Worm (Caenorhabditis elegans) whole organism, L3 larva: ENCODE measurements around the gene str-220.

Experiments used
- ama-1 ChIP-seq: fragments of 150-350 bp; optimal IDR thresholded peaks from 2 replicates; lab custom pipeline; 2018
- ceh-16 ChIP-seq: sonication (generic microtip); optimal IDR thresholded peaks from 2 replicates; lab custom pipeline; 2017; ENCODE audit warnings: missing biosample characterization, missing genetic modification characterization
- ceh-28 ChIP-seq: fragments of 150-350 bp; optimal IDR thresholded peaks from 2 replicates; lab custom pipeline; 2014; ENCODE audit warnings: missing biosample characterization, missing genetic modification reagents, missing genetic modification characterization
- daf-12 ChIP-seq: fragments of 150-350 bp; optimal IDR thresholded peaks from 2 replicates; lab custom pipeline; 2014; ENCODE audit warnings: missing biosample characterization, missing genetic modification reagents, missing genetic modification characterization
- egl-27 ChIP-seq: sonication (generic microtip); optimal IDR thresholded peaks from 4 replicates; lab custom pipeline; 2017; ENCODE audit warnings: missing biosample characterization, missing genetic modification reagents, missing genetic modification characterization
- egl-5 ChIP-seq: fragments of 150-350 bp; optimal IDR thresholded peaks from 2 replicates; lab custom pipeline; 2017; ENCODE audit warnings: missing biosample characterization, missing genetic modification reagents, missing genetic modification characterization, inconsistent platforms
- elt-2 ChIP-seq: sonication (generic microtip); optimal IDR thresholded peaks from 2 replicates; lab custom pipeline; 2016; ENCODE audit warnings: missing genetic modification reagents, mild to moderate bottlenecking, missing genetic modification characterization, missing compliant biosample characterization
- fkh-10 ChIP-seq: sonication (generic microtip); optimal IDR thresholded peaks from 2 replicates; lab custom pipeline; 2017; ENCODE audit warnings: missing biosample characterization, missing genetic modification reagents, missing genetic modification characterization
- fkh-2 ChIP-seq: fragments of 150-350 bp; optimal IDR thresholded peaks from 2 replicates; lab custom pipeline; 2014; ENCODE audit warnings: missing biosample characterization, missing genetic modification reagents, missing genetic modification characterization
- fos-1 ChIP-seq: fragments of 150-350 bp; optimal IDR thresholded peaks from 2 replicates; lab custom pipeline; 2014; ENCODE audit warnings: missing biosample characterization, missing genetic modification characterization
- jun-1 ChIP-seq: fragments of 150-350 bp; optimal IDR thresholded peaks from 2 replicates; lab custom pipeline; 2014; ENCODE audit warnings: missing biosample characterization, missing genetic modification reagents, missing genetic modification characterization
- lin-15B ChIP-seq: fragments of 150-350 bp; optimal IDR thresholded peaks from 2 replicates; lab custom pipeline; 2014; ENCODE audit warnings: missing biosample characterization, missing genetic modification characterization
- lsy-12 ChIP-seq: sonication (generic microtip); optimal IDR thresholded peaks from 2 replicates; lab custom pipeline; 2016; ENCODE audit warnings: mild to moderate bottlenecking, missing genetic modification characterization, missing compliant biosample characterization
- mdl-1 ChIP-seq: fragments of 150-350 bp; optimal IDR thresholded peaks from 2 replicates; lab custom pipeline; 2014; ENCODE audit warnings: missing biosample characterization, missing genetic modification characterization
- mml-1 ChIP-seq: fragments of 150-350 bp; sonication (generic microtip); optimal IDR thresholded peaks from 3 replicates; lab custom pipeline; 2014; ENCODE audit warnings: missing biosample characterization, missing genetic modification characterization
- nhr-11 ChIP-seq: fragments of 150-350 bp; optimal IDR thresholded peaks from 2 replicates; lab custom pipeline; 2014; ENCODE audit warnings: missing biosample characterization, missing genetic modification characterization
- nhr-12 ChIP-seq: fragments of 150-350 bp; optimal IDR thresholded peaks from 2 replicates; lab custom pipeline; 2014; ENCODE audit warnings: missing biosample characterization, missing genetic modification characterization
- nhr-23 ChIP-seq: fragments of 150-350 bp; optimal IDR thresholded peaks from 2 replicates; lab custom pipeline; 2014; ENCODE audit warnings: missing biosample characterization, missing genetic modification reagents, missing genetic modification characterization
- nhr-237 ChIP-seq: fragments of 150-350 bp; optimal IDR thresholded peaks from 2 replicates; lab custom pipeline; 2014; ENCODE audit warnings: missing biosample characterization, missing genetic modification characterization
- nhr-25 ChIP-seq: sonication (generic microtip); optimal IDR thresholded peaks from 2 replicates; lab custom pipeline; 2017; ENCODE audit warnings: missing biosample characterization, missing genetic modification characterization
- nhr-28 ChIP-seq: fragments of 150-350 bp; optimal IDR thresholded peaks from 2 replicates; lab custom pipeline; 2014; ENCODE audit warnings: missing biosample characterization, missing genetic modification characterization
- nhr-43 ChIP-seq: sonication (generic microtip); optimal IDR thresholded peaks from 2 replicates; lab custom pipeline; 2016; ENCODE audit warnings: mild to moderate bottlenecking, missing genetic modification characterization, missing compliant biosample characterization; ENCODE audit not compliant: poor library complexity, severe bottlenecking
- nhr-67 ChIP-seq: fragments of 150-350 bp; optimal IDR thresholded peaks from 2 replicates; lab custom pipeline; 2014; ENCODE audit warnings: missing biosample characterization, missing genetic modification characterization
- nhr-76 ChIP-seq: fragments of 150-350 bp; sonication (generic microtip); optimal IDR thresholded peaks from 5 replicates; lab custom pipeline; 2014; ENCODE audit warnings: missing biosample characterization, missing genetic modification characterization
- nhr-77 ChIP-seq: fragments of 150-350 bp; optimal IDR thresholded peaks from 2 replicates; lab custom pipeline; 2014; ENCODE audit warnings: missing biosample characterization, missing genetic modification characterization
- pqm-1 ChIP-seq: fragments of 150-350 bp; optimal IDR thresholded peaks from 2 replicates; lab custom pipeline; 2017; ENCODE audit warnings: missing biosample characterization, missing genetic modification characterization, inconsistent platforms
- sea-2 ChIP-seq: fragments of 150-350 bp; sonication (generic microtip); optimal IDR thresholded peaks from 4 replicates; lab custom pipeline; 2014; ENCODE audit warnings: missing biosample characterization, missing genetic modification reagents, missing genetic modification characterization
- skn-1 ChIP-seq: fragments of 150-350 bp; optimal IDR thresholded peaks from 2 replicates; lab custom pipeline; 2014; ENCODE audit warnings: missing biosample characterization, missing genetic modification characterization
- snpc-4 ChIP-seq: fragments of 150-350 bp; optimal IDR thresholded peaks from 2 replicates; lab custom pipeline; 2014; ENCODE audit warnings: missing biosample characterization, missing genetic modification characterization
- tbx-2 ChIP-seq: sonication (generic microtip); optimal IDR thresholded peaks from 2 replicates; lab custom pipeline; 2016; ENCODE audit warnings: mild to moderate bottlenecking, missing genetic modification characterization, missing compliant biosample characterization
- unc-39 ChIP-seq: sonication (generic microtip); optimal IDR thresholded peaks from 4 replicates; lab custom pipeline; 2017; ENCODE audit warnings: missing biosample characterization, missing genetic modification characterization
- unc-62 ChIP-seq: fragments of 150-350 bp; sonication (generic microtip); optimal IDR thresholded peaks from 4 replicates; lab custom pipeline; 2014; ENCODE audit warnings: missing biosample characterization, missing genetic modification reagents, missing genetic modification characterization
- zag-1 ChIP-seq: fragments of 150-350 bp; optimal IDR thresholded peaks from 2 replicates; lab custom pipeline; 2014; ENCODE audit warnings: missing biosample characterization, missing genetic modification characterization
- ztf-11 ChIP-seq: fragments of 150-350 bp; optimal IDR thresholded peaks from 2 replicates; lab custom pipeline; 2014; ENCODE audit warnings: missing biosample characterization, missing genetic modification characterization

Gene str-220

ce11 chrIV:7188030-7188429 is 16.9 kb upstream of the str-220 start, which contains the start of gene C42D4.13:
Gene C42D4.13 (minus strand): TSS chrIV:7188130.
- TF ChIP-seq ama-1 (no peak), pqm-1 (tag; lab: Kevin White, UChicago) (no peak), nhr-76 (tag; lab: Kevin White, UChicago) (no peak), skn-1 (no peak), nhr-77 (tag; lab: Kevin White, UChicago) (no peak), tbx-2 (tag; lab: Kevin White, UChicago) (no peak), lin-15B (tag; lab: Kevin White, UChicago) (no peak), ztf-11 (tag; lab: Kevin White, UChicago) (no peak), nhr-237 (tag; lab: Kevin White, UChicago) (no peak)

- no peak for TF ChIP-seq lsy-12
- TF ChIP-seq nhr-67 (tag; lab: Kevin White, UChicago): no peak
Measured at ce11 chrIV:7186756-7187155, 15.6 kb upstream of the str-220 start, which contains the start of gene str-249. Gene str-249 (minus strand): TSS chrIV:7186856.

- no peak for TF ChIP-seq jun-1 (tag; lab: Kevin White, UChicago)
- TF ChIP-seq ceh-28 (tag; lab: Kevin White, UChicago): no peak
- no peak for TF ChIP-seq nhr-11
- TF ChIP-seq ztf-11 (tag; lab: Kevin White, UChicago): no peak
- TF ChIP-seq nhr-43: no peak
- TF ChIP-seq nhr-25 (tag; lab: Kevin White, UChicago): no peak
- TF ChIP-seq nhr-237 (tag; lab: Kevin White, UChicago): no peak
- TF ChIP-seq lin-15B (tag; lab: Kevin White, UChicago): no peak
- no peak for TF ChIP-seq pqm-1 (tag; lab: Kevin White, UChicago)
- TF ChIP-seq mdl-1: no peak
- TF ChIP-seq mml-1: no peak
- no peak for TF ChIP-seq nhr-76 (tag; lab: Kevin White, UChicago)
- TF ChIP-seq lsy-12: no peak
- TF ChIP-seq zag-1 (tag; lab: Kevin White, UChicago): no peak
- TF ChIP-seq snpc-4 (tag; lab: Kevin White, UChicago): no peak
- TF ChIP-seq unc-62 (GFP tag; lab: Kevin White, UChicago): no peak
- TF ChIP-seq ama-1: no peak
- no peak for TF ChIP-seq elt-2
- no peak for TF ChIP-seq egl-27
Measured at ce11 chrIV:7184597-7184996, 13.5 kb upstream of the str-220 start, which contains the start of gene clec-179. Gene clec-179 (minus strand): TSS chrIV:7184697.

ce11 chrIV:7182818-7183217 is 11.7 kb upstream of the str-220 start:
- TF ChIP-seq nhr-23 (tag; lab: Kevin White, UChicago): no peak
- TF ChIP-seq fkh-10 (GFP tag; lab: Kevin White, UChicago): no peak
- TF ChIP-seq nhr-76 (tag; lab: Kevin White, UChicago): no peak
- TF ChIP-seq elt-2: peak; percentile 48

ce11 chrIV:7180304-7180703 is 9.2 kb upstream of the str-220 start, which contains the start of gene cest-10:
Gene cest-10 (plus strand): TSS chrIV:7180557.
- TF ChIP-seq daf-12 (tag; lab: Kevin White, UChicago) (no peak), elt-2 (peak; percentile 88), pqm-1 (tag; lab: Kevin White, UChicago) (peak; percentile 84)

ce11 chrIV:7178942-7179341 is 7.8 kb upstream of the str-220 start, which contains the start of gene C42D4.3:
Gene C42D4.3 (plus strand): TSS chrIV:7179239.
- no peak for TF ChIP-seq fos-1
- TF ChIP-seq fkh-2 (tag; lab: Kevin White, UChicago): no peak
- peak; percentile 96 for TF ChIP-seq nhr-25 (tag; lab: Kevin White, UChicago)
- TF ChIP-seq nhr-23 (tag; lab: Kevin White, UChicago): no peak

ce11 chrIV:7176887-7177286 is 5.8 kb upstream of the str-220 start, which contains the start of gene str-44:
Gene str-44 (plus strand): TSS chrIV:7177187.
- TF ChIP-seq nhr-77 (tag; lab: Kevin White, UChicago) (no peak), egl-5 (tag; lab: Kevin White, UChicago) (no peak), elt-2 (no peak), nhr-237 (tag; lab: Kevin White, UChicago) (no peak), nhr-23 (tag; lab: Kevin White, UChicago) (no peak), nhr-28 (no peak), nhr-67 (tag; lab: Kevin White, UChicago) (no peak), ceh-16 (no peak), sea-2 (GFP tag; lab: Kevin White, UChicago) (no peak), daf-12 (tag; lab: Kevin White, UChicago) (no peak), lsy-12 (no peak), fkh-10 (GFP tag; lab: Kevin White, UChicago) (no peak), nhr-12 (tag; lab: Kevin White, UChicago) (no peak), snpc-4 (tag; lab: Kevin White, UChicago) (no peak), nhr-76 (tag; lab: Kevin White, UChicago) (no peak), unc-39 (tag; lab: Kevin White, UChicago) (no peak)
